Fruit fly (Drosophila melanogaster) Kc167 (cell line): ENCODE measurements around the gene CG1840.

Source experiments
- psq ChIP-seq: fragments of >200 bp; optimal IDR thresholded peaks from 2 replicates; lab custom pipeline; 2017; ENCODE audit warnings: missing external identifiers
- ttk ChIP-seq: sonication (Bioruptor generic); optimal IDR thresholded peaks from 2 replicates; lab custom pipeline; 2017; ENCODE audit warnings: missing external identifiers

DNA sequence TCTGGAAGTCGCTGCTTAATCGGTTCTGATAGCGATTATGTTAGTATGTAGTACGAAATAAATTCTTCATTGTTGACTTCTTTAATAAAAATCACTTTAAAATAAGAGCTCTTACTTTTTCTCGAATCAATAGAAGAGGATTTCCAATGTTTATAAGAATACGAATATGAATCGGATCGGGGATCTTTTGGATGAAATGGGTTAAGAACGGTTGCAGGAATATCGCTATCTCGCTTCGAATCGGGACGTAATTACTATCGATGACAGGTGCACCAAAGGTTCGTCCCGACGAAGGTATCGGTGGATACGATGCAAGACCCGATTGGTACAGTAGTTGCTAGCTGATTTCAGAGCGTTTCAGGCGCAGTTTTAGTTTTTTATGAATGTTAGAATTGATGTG lies 5.5 kb downstream of the CG1840 start, which contains the start of gene wisp:
- TF ChIP-seq psq (lab: Kevin White, UChicago) = no peak
- TF ChIP-seq ttk (lab: Kevin White, UChicago) = no peak
